Fruit fly (Drosophila melanogaster) Kc167 (cell line): ENCODE data around the gene Ser.

Source experiments
- Myc ChIP-seq: fragments of >200 bp; optimal IDR thresholded peaks from 2 replicates; lab custom pipeline; 2017; ENCODE audit warnings: missing external identifiers
- Sin3A ChIP-seq: fragments of >200 bp; optimal IDR thresholded peaks from 2 replicates; lab custom pipeline; 2018; ENCODE audit warnings: missing external identifiers
- h ChIP-seq: fragments of >200 bp; optimal IDR thresholded peaks from 3 replicates; lab custom pipeline; 2018; ENCODE audit warnings: missing external identifiers
- insv ChIP-seq: fragments of >200 bp; optimal IDR thresholded peaks from 3 replicates; lab custom pipeline; 2018; ENCODE audit warnings: missing external identifiers
- psq ChIP-seq: fragments of >200 bp; optimal IDR thresholded peaks from 2 replicates; lab custom pipeline; 2017; ENCODE audit warnings: missing external identifiers
- ttk ChIP-seq: sonication (Bioruptor generic); optimal IDR thresholded peaks from 2 replicates; lab custom pipeline; 2017; ENCODE audit warnings: missing external identifiers

The Ser gene

dm6 chr3R:27203856-27204255, 9.8 kb upstream of the Ser start:
- TF ChIP-seq insv (lab: Kevin White, UChicago), result no peak
- no peak for TF ChIP-seq psq
- TF ChIP-seq h (lab: Kevin White, UChicago), result no peak
- TF ChIP-seq Myc (lab: Kevin White, UChicago), result no peak
- no peak for TF ChIP-seq Sin3A
- no peak for TF ChIP-seq ttk (lab: Kevin White, UChicago)

- no peak for TF ChIP-seq Sin3A
- no peak for TF ChIP-seq Myc (lab: Kevin White, UChicago)
- no peak for TF ChIP-seq insv (lab: Kevin White, UChicago)
- TF ChIP-seq ttk (lab: Kevin White, UChicago), result no peak
- TF ChIP-seq psq, result no peak
- no peak for TF ChIP-seq h (lab: Kevin White, UChicago)
These were observed 8.3 kb upstream of the Ser start for dm6 chr3R:27202330-27202729.

dm6 chr3R:27201538-27202281, 7.6 kb upstream of the Ser start:
- TF ChIP-seq Myc (lab: Kevin White, UChicago) (no peak), Sin3A (no peak), insv (lab: Kevin White, UChicago) (no peak), psq (no peak), h (lab: Kevin White, UChicago) (no peak), ttk (lab: Kevin White, UChicago) (no peak)

dm6 chr3R:27198883-27199780, 5.1 kb upstream of the Ser start:
- TF ChIP-seq Sin3A, result no peak
- TF ChIP-seq ttk (lab: Kevin White, UChicago), result no peak
- no peak for TF ChIP-seq insv (lab: Kevin White, UChicago)
- no peak for TF ChIP-seq psq
- no peak for TF ChIP-seq Myc (lab: Kevin White, UChicago)
- no peak for TF ChIP-seq h (lab: Kevin White, UChicago)

- TF ChIP-seq Sin3A (no peak), Myc (lab: Kevin White, UChicago) (no peak), h (lab: Kevin White, UChicago) (no peak), insv (lab: Kevin White, UChicago) (no peak), ttk (lab: Kevin White, UChicago) (no peak), psq (no peak)
These were observed 3.5 kb upstream of the Ser start for dm6 chr3R:27197581-27197980.

dm6 chr3R:27196866-27197265, 2.8 kb upstream of the Ser start:
- no peak for TF ChIP-seq Sin3A

- TF ChIP-seq ttk (lab: Kevin White, UChicago), result no peak
- no peak for TF ChIP-seq Sin3A
- TF ChIP-seq psq, result no peak
- TF ChIP-seq h (lab: Kevin White, UChicago), result no peak
- TF ChIP-seq insv (lab: Kevin White, UChicago), result no peak
- TF ChIP-seq Myc (lab: Kevin White, UChicago), result no peak
These were observed 988 bp downstream of the Ser start for dm6 chr3R:27193079-27193478.

dm6 chr3R:27186849-27187248, 7.2 kb downstream of the Ser start:
- TF ChIP-seq Sin3A (no peak), Myc (lab: Kevin White, UChicago) (no peak), insv (lab: Kevin White, UChicago) (no peak), ttk (lab: Kevin White, UChicago) (no peak)

dm6 chr3R:27185933-27186571, 8.0 kb downstream of the Ser start:
- TF ChIP-seq psq, result no peak
- no peak for TF ChIP-seq Sin3A
- no peak for TF ChIP-seq h (lab: Kevin White, UChicago)
- no peak for TF ChIP-seq Myc (lab: Kevin White, UChicago)
- TF ChIP-seq ttk (lab: Kevin White, UChicago), result no peak
- no peak for TF ChIP-seq insv (lab: Kevin White, UChicago)

dm6 chr3R:27181074-27181473, 13.0 kb downstream of the Ser start:
- TF ChIP-seq psq (no peak), h (lab: Kevin White, UChicago) (no peak), ttk (lab: Kevin White, UChicago) (no peak), Sin3A (no peak), insv (lab: Kevin White, UChicago) (no peak), Myc (lab: Kevin White, UChicago) (no peak)

- TF ChIP-seq ttk (lab: Kevin White, UChicago) (no peak), Myc (lab: Kevin White, UChicago) (no peak), psq (no peak), insv (lab: Kevin White, UChicago) (no peak), Sin3A (no peak), h (lab: Kevin White, UChicago) (no peak)
These were observed 15.3 kb downstream of the Ser start for dm6 chr3R:27178546-27179375.
